Worm (Caenorhabditis elegans): ENCODE results near the gene R13D11.4.
"Not testable (repeated sequence)": the region's sequence is repeated elsewhere in the genome, so short reads cannot be mapped to it uniquely, and the experiment has no call there.

- not testable (repeated sequence) for TF ChIP-seq med-1 (GFP tag; optimal IDR thresholded peaks at IDR 0.05; ENCODE audit: insufficient read depth); T22C8.4 (GFP tag; IDR thresholded peaks at IDR 0.05); flt-1 (GFP tag; IDR thresholded peaks at IDR 0.05)
These were observed 12.3 kb downstream of the R13D11.4 start, which contains the start of gene srx-31 for ce11 chrV:822922-823321.

Measured in whole organism, midembryonic.